Fruit fly (Drosophila melanogaster) Kc167 (cell line): ENCODE measurements around the gene Idgf4.

ENCODE experiments used
- Myc ChIP-seq: fragments of >200 bp; optimal IDR thresholded peaks from 2 replicates; lab custom pipeline; 2017; ENCODE audit warnings: missing external identifiers
- Sin3A ChIP-seq: fragments of >200 bp; optimal IDR thresholded peaks from 2 replicates; lab custom pipeline; 2018; ENCODE audit warnings: missing external identifiers
- h ChIP-seq: fragments of >200 bp; optimal IDR thresholded peaks from 3 replicates; lab custom pipeline; 2018; ENCODE audit warnings: missing external identifiers
- insv ChIP-seq: fragments of >200 bp; optimal IDR thresholded peaks from 3 replicates; lab custom pipeline; 2018; ENCODE audit warnings: missing external identifiers
- psq ChIP-seq: fragments of >200 bp; optimal IDR thresholded peaks from 2 replicates; lab custom pipeline; 2017; ENCODE audit warnings: missing external identifiers
- ttk ChIP-seq: sonication (Bioruptor generic); optimal IDR thresholded peaks from 2 replicates; lab custom pipeline; 2017; ENCODE audit warnings: missing external identifiers

dm6 chrX:9980464-9980863 lies 49.7 kb upstream of the Idgf4 start, which contains the start of gene CG15252:
- no peak for TF ChIP-seq Myc (lab: Kevin White, UChicago)
- no peak for TF ChIP-seq psq (lab: Kevin White, UChicago)
- no peak for TF ChIP-seq Sin3A (lab: Kevin White, UChicago)
- TF ChIP-seq insv (lab: Kevin White, UChicago), result no peak
- no peak for TF ChIP-seq ttk (lab: Kevin White, UChicago)
- TF ChIP-seq h, result no peak
